Fruit fly (Drosophila melanogaster) whole organism, embryonic: Measurements from ENCODE around the gene Taf10.
A peak's percentile ranks its signal among the peaks of the same experiment; 100 is the strongest.

Source experiments
- Adf1 ChIP-seq: fragments of 200-800 bp; sonication (Bioruptor generic); IDR thresholded peaks from 2 replicates; pipeline ENCODE4 v1.3.6; 2022; ENCODE audit warnings: missing biosample characterization, missing genetic modification characterization
- Aef1 ChIP-seq: fragments of 200-800 bp; sonication (Bioruptor generic); IDR thresholded peaks from 3 replicates; pipeline ENCODE4 v1.3.6; 2022; ENCODE audit warnings: missing biosample characterization, missing genetic modification characterization
- Awh ChIP-seq: fragments of 200-800 bp; sonication (Bioruptor generic); IDR thresholded peaks from 2 replicates; pipeline ENCODE4, ENCODE4 v1.3.6; 2022; ENCODE audit warnings: missing biosample characterization, missing genetic modification characterization
- CG1024 ChIP-seq: fragments of 200-800 bp; sonication (Bioruptor generic); IDR thresholded peaks from 2 replicates; pipeline ENCODE4 v1.3.6; 2022; ENCODE audit warnings: missing biosample characterization, missing genetic modification characterization
- CG10366 ChIP-seq: fragments of 200-800 bp; sonication (Bioruptor generic); IDR thresholded peaks from 2 replicates; pipeline ENCODE4 v1.3.6; 2022; ENCODE audit warnings: missing biosample characterization, missing genetic modification characterization
- CG11560 ChIP-seq: fragments of 200-800 bp; sonication (Bioruptor generic); IDR thresholded peaks from 3 replicates; pipeline ENCODE4 v1.3.6; 2022; ENCODE audit warnings: missing biosample characterization, missing genetic modification characterization
- CG12391 ChIP-seq: fragments of 200-800 bp; sonication (Bioruptor generic); optimal IDR thresholded peaks from 3 replicates; lab custom pipeline; 2018; ENCODE audit warnings: missing biosample characterization, mild to moderate bottlenecking, missing genetic modification characterization, moderate library complexity
- CG12942 ChIP-seq: fragments of 200-800 bp; sonication (Bioruptor generic); optimal IDR thresholded peaks from 3 replicates; lab custom pipeline; 2016; ENCODE audit warnings: missing biosample characterization, missing genetic modification characterization
- CG13624 ChIP-seq: fragments of 200-800 bp; sonication (Bioruptor generic); optimal IDR thresholded peaks from 2 replicates; lab custom pipeline; 2016; ENCODE audit warnings: missing biosample characterization, missing genetic modification characterization
- CG13775 ChIP-seq: fragments of 200-800 bp; sonication (Bioruptor generic); optimal IDR thresholded peaks from 3 replicates; lab custom pipeline; 2017; ENCODE audit warnings: missing biosample characterization, mild to moderate bottlenecking, missing genetic modification characterization
- CG13894 ChIP-seq: fragments of 200-800 bp; sonication (Bioruptor generic); optimal IDR thresholded peaks from 3 replicates; lab custom pipeline; 2018; ENCODE audit warnings: missing biosample characterization, mild to moderate bottlenecking, missing genetic modification characterization, moderate library complexity
- CG16813 ChIP-seq: fragments of 200-800 bp; sonication (Bioruptor generic); IDR thresholded peaks from 3 replicates; pipeline ENCODE4 v1.3.6; 2022; ENCODE audit warnings: missing biosample characterization, missing genetic modification characterization; ENCODE audit not compliant: partially characterized antibody
- CG18011 ChIP-seq: fragments of 200-800 bp; sonication (Bioruptor generic); optimal IDR thresholded peaks from 2 replicates; lab custom pipeline; 2017; ENCODE audit warnings: missing biosample characterization, missing genetic modification characterization, mild to moderate bottlenecking, moderate library complexity, missing genotype
- CG2129 ChIP-seq: fragments of 200-800 bp; sonication (Bioruptor generic); IDR thresholded peaks from 2 replicates; pipeline ENCODE4 v1.3.6; 2022; ENCODE audit warnings: missing biosample characterization, missing genetic modification characterization; ENCODE audit not compliant: partially characterized antibody
- CG2875 ChIP-seq: fragments of 200-800 bp; sonication (Bioruptor generic); optimal IDR thresholded peaks from 2 replicates; lab custom pipeline; 2017; ENCODE audit warnings: missing biosample characterization, mild to moderate bottlenecking, missing genetic modification characterization, missing genetic modification reagents
- CG32767 ChIP-seq: fragments of 200-800 bp; sonication (Bioruptor generic); IDR thresholded peaks from 2 replicates; pipeline ENCODE4 v1.3.6; 2022; ENCODE audit warnings: missing biosample characterization, missing genetic modification characterization
- CG34376 ChIP-seq: fragments of 200-800 bp; sonication (Bioruptor generic); optimal IDR thresholded peaks from 2 replicates; lab custom pipeline; 2018; ENCODE audit warnings: missing biosample characterization, mild to moderate bottlenecking, missing genetic modification characterization
- CG4282 ChIP-seq: fragments of 200-800 bp; sonication (Bioruptor generic); optimal IDR thresholded peaks from 2 replicates; lab custom pipeline; 2016; ENCODE audit warnings: missing biosample characterization, missing genetic modification characterization
- CG6765 ChIP-seq: fragments of 200-800 bp; sonication (Bioruptor generic); optimal IDR thresholded peaks from 3 replicates; lab custom pipeline; 2017; ENCODE audit warnings: missing biosample characterization, mild to moderate bottlenecking, missing genetic modification characterization
- CrebB ChIP-seq: fragments of 200-800 bp; sonication (Bioruptor generic); optimal IDR thresholded peaks from 3 replicates; lab custom pipeline; 2018; ENCODE audit warnings: missing biosample characterization, mild to moderate bottlenecking, missing genetic modification characterization
- D19B ChIP-seq: fragments of 200-800 bp; sonication (Bioruptor generic); optimal IDR thresholded peaks from 2 replicates; lab custom pipeline; 2017; ENCODE audit warnings: missing biosample characterization, mild to moderate bottlenecking, missing genetic modification characterization
- Dref ChIP-seq: fragments of 200-800 bp; sonication (Bioruptor generic); IDR thresholded peaks from 2 replicates; pipeline ENCODE4 v1.3.6; 2022; ENCODE audit warnings: missing biosample characterization, missing genetic modification characterization
- E2f2 ChIP-seq: fragments of 200-800 bp; sonication (Bioruptor generic); IDR thresholded peaks from 2 replicates; pipeline ENCODE4 v1.3.6; 2022; ENCODE audit warnings: missing biosample characterization, missing genetic modification characterization
- HLH3B ChIP-seq: fragments of 200-800 bp; sonication (Bioruptor generic); IDR thresholded peaks from 2 replicates; pipeline ENCODE4 v1.3.6; 2022; ENCODE audit warnings: missing biosample characterization, missing genetic modification characterization
- HLH54F ChIP-seq: fragments of 200-800 bp; sonication (Bioruptor generic); optimal IDR thresholded peaks from 3 replicates; lab custom pipeline; 2016; ENCODE audit warnings: missing biosample characterization, missing genetic modification characterization
- Hey ChIP-seq: fragments of 200-800 bp; sonication (Bioruptor generic); optimal IDR thresholded peaks from 3 replicates; lab custom pipeline; 2018; ENCODE audit warnings: missing biosample characterization, mild to moderate bottlenecking, missing genetic modification characterization
- Lhr ChIP-seq: fragments of 200-800 bp; sonication (Bioruptor generic); optimal IDR thresholded peaks from 3 replicates; lab custom pipeline; 2017; ENCODE audit warnings: mild to moderate bottlenecking, missing biosample characterization, missing genetic modification reagents, missing genetic modification characterization
- Lpt ChIP-seq: fragments of >200 bp; optimal IDR thresholded peaks from 2 replicates; lab custom pipeline; 2018; ENCODE audit warnings: missing biosample characterization, missing genetic modification characterization
- Meics ChIP-seq: fragments of 200-800 bp; sonication (Bioruptor generic); optimal IDR thresholded peaks from 2 replicates; lab custom pipeline; 2017; ENCODE audit warnings: missing biosample characterization, mild to moderate bottlenecking, missing genetic modification characterization
- NC2β ChIP-seq: fragments of 200-800 bp; sonication (Bioruptor generic); optimal IDR thresholded peaks from 2 replicates; lab custom pipeline; 2016; ENCODE audit warnings: missing biosample characterization, missing genetic modification characterization
- Scr ChIP-seq: fragments of 200-800 bp; sonication (Bioruptor generic); IDR thresholded peaks from 2 replicates; pipeline ENCODE4 v1.3.6; 2022; ENCODE audit warnings: missing biosample characterization, missing genetic modification characterization; ENCODE audit not compliant: partially characterized antibody
- Stat92E ChIP-seq, 3 experiments: fragments of >200 bp in 2 of 3; fragments of 200-800 bp in 1 of 3; sonication (Bioruptor generic) in 1 of 3; optimal IDR thresholded peaks; 2 replicates each; lab custom pipeline; 2017 to 2019; ENCODE audit warnings: missing biosample characterization in 3 of 3, missing genetic modification characterization in 3 of 3, mild to moderate bottlenecking in 1 of 3, moderate library complexity in 1 of 3
- TFAM ChIP-seq: fragments of 200-800 bp; sonication (Bioruptor generic); optimal IDR thresholded peaks from 2 replicates; lab custom pipeline; 2017; ENCODE audit warnings: missing biosample characterization, missing genetic modification characterization, inconsistent platforms
- bab2 ChIP-seq: fragments of 200-800 bp; sonication (Bioruptor generic); optimal IDR thresholded peaks from 2 replicates; lab custom pipeline; 2016; ENCODE audit warnings: missing biosample characterization, missing genetic modification characterization
- cg ChIP-seq: fragments of 200-800 bp; sonication (Bioruptor generic); optimal IDR thresholded peaks from 3 replicates; lab custom pipeline; 2019; ENCODE audit warnings: missing biosample characterization, mild to moderate bottlenecking, missing genetic modification characterization, moderate library complexity
- cwo ChIP-seq: fragments of 200-800 bp; sonication (Bioruptor generic); optimal IDR thresholded peaks from 3 replicates; lab custom pipeline; 2017; ENCODE audit warnings: missing biosample characterization, missing genetic modification characterization, mild to moderate bottlenecking, moderate library complexity, missing genetic modification reagents
- da ChIP-seq: fragments of 200-800 bp; sonication (Bioruptor generic); optimal IDR thresholded peaks from 2 replicates; lab custom pipeline; 2016; ENCODE audit warnings: missing biosample characterization, missing genetic modification characterization
- dan ChIP-seq: fragments of 200-800 bp; sonication (Bioruptor generic); IDR thresholded peaks from 2 replicates; pipeline ENCODE4 v1.3.6; 2022; ENCODE audit warnings: missing biosample characterization, missing genetic modification characterization
- dm ChIP-seq: fragments of 200-800 bp; sonication (Bioruptor generic); optimal IDR thresholded peaks from 3 replicates; lab custom pipeline; 2016; ENCODE audit warnings: missing biosample characterization, missing genetic modification characterization
- dysf ChIP-seq: fragments of 200-800 bp; sonication (Bioruptor generic); IDR thresholded peaks from 3 replicates; pipeline ENCODE4 v1.3.6; 2022; ENCODE audit warnings: missing biosample characterization, missing genetic modification characterization
- en ChIP-seq: fragments of 200-800 bp; sonication (Bioruptor generic); optimal IDR thresholded peaks from 2 replicates; lab custom pipeline; 2016; ENCODE audit warnings: missing biosample characterization, missing genetic modification characterization
- kay ChIP-seq: fragments of 200-800 bp; sonication (Bioruptor generic); optimal IDR thresholded peaks from 2 replicates; lab custom pipeline; 2016; ENCODE audit warnings: missing biosample characterization, missing genetic modification characterization
- pita ChIP-seq: fragments of 200-800 bp; sonication (Bioruptor generic); optimal IDR thresholded peaks from 2 replicates; lab custom pipeline; 2017; ENCODE audit warnings: missing biosample characterization, mild to moderate bottlenecking, missing genetic modification characterization
- psq ChIP-seq: fragments of 200-800 bp; sonication (Bioruptor generic); optimal IDR thresholded peaks from 2 replicates; lab custom pipeline; 2017; ENCODE audit warnings: missing biosample characterization, missing genetic modification characterization
- pzg ChIP-seq: fragments of 200-800 bp; sonication (Bioruptor generic); optimal IDR thresholded peaks from 3 replicates; lab custom pipeline; 2018; ENCODE audit warnings: missing biosample characterization, mild to moderate bottlenecking, missing genetic modification characterization, moderate library complexity
- rib ChIP-seq: fragments of 200-800 bp; sonication (Bioruptor generic); IDR thresholded peaks from 2 replicates; pipeline ENCODE4 v1.3.6; 2022; ENCODE audit warnings: missing biosample characterization, missing genetic modification characterization
- sisA ChIP-seq: fragments of 200-800 bp; sonication (Bioruptor generic); IDR thresholded peaks from 2 replicates; pipeline ENCODE4 v1.3.6; 2022; ENCODE audit warnings: missing biosample characterization, missing genetic modification characterization
- stc ChIP-seq: fragments of 200-800 bp; sonication (Bioruptor generic); IDR thresholded peaks from 2 replicates; pipeline ENCODE4 v1.3.6; 2022; ENCODE audit warnings: missing biosample characterization, missing genetic modification characterization
- trem ChIP-seq: fragments of 200-800 bp; optimal IDR thresholded peaks from 3 replicates; lab custom pipeline; 2019; ENCODE audit warnings: missing biosample characterization, mild to moderate bottlenecking, missing genetic modification characterization, moderate library complexity
- tx ChIP-seq: fragments of 200-800 bp; sonication (Bioruptor generic); optimal IDR thresholded peaks from 2 replicates; lab custom pipeline; 2016; ENCODE audit warnings: missing biosample characterization, missing genetic modification characterization

The Taf10 gene

DNA sequence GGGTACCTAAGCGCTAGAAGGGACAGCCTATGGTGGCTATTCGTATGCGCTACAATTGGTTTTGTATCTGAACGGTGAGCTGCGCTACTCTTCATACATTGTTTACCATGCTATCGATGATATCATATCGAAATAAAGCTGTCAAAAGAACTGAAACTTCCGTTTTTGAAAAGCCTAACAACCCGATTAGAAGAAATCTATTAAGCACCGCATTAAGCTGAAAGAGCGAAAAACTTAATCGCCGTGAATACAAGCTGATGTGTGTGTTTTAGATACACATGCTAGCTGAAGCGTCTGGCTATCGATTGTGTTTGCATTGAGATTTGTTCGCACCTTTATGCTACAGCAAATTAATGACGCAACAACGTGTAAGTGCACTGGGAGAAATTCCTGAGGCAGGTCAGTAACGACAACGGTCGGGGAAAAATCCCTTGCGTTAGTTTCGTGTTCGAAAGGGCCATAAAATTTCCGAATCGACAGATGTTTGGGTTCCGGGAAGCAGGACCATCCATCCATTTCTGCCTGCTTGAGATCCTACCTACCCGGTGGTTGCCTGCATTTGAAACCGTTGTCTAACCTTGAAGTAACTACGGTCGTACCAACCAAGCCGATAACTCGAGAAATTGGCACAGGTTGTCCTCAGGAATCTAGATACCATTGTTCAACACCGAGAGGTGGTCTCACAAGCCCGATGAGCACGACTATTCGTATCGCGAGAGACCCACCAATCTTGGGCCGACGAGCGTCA, 17.2 kb upstream of the Taf10 start (continued):
- TF ChIP-seq NC2β (GFP tag; lab: Kevin White, UChicago): peak; percentile 44
- TF ChIP-seq Hey (tag; lab: Kevin White, UChicago): no peak
- no peak for TF ChIP-seq sisA (GFP tag; lab: Robert Waterston, UW)
- peak; percentile 22 for TF ChIP-seq pzg (GFP tag; lab: Kevin White, UChicago)
- TF ChIP-seq cwo: peak; percentile 88
- TF ChIP-seq Dref (GFP tag; lab: Robert Waterston, UW): no peak
- no peak for TF ChIP-seq dan (GFP tag; lab: Robert Waterston, UW)
- no peak for TF ChIP-seq Aef1 (GFP tag; lab: Robert Waterston, UW)
- TF ChIP-seq tx (GFP tag; lab: Kevin White, UChicago): peak; percentile 61
- peak; percentile 44 for TF ChIP-seq dm
- peak; percentile 60 for TF ChIP-seq CG4282 (GFP tag; lab: Kevin White, UChicago)
- TF ChIP-seq CG11560 (tag; lab: Robert Waterston, UW): no peak
- TF ChIP-seq E2f2 (GFP tag; lab: Robert Waterston, UW): no peak
- TF ChIP-seq TFAM (GFP tag; lab: Kevin White, UChicago): no peak
- peak; percentile 77 for TF ChIP-seq CrebB
- peak; percentile 75 for TF ChIP-seq HLH54F (GFP tag; lab: Kevin White, UChicago)
- TF ChIP-seq Lpt (GFP tag; lab: Kevin White, UChicago): no peak
- no peak for TF ChIP-seq CG10366
- peak; percentile 45 for TF ChIP-seq CG13775 (GFP tag; lab: Kevin White, UChicago)
- TF ChIP-seq CG13624 (GFP tag; lab: Kevin White, UChicago): peak; percentile 90
- peak; percentile 82 for TF ChIP-seq CG12391 (tag; lab: Kevin White, UChicago)
- no peak for TF ChIP-seq HLH3B (GFP tag; lab: Robert Waterston, UW)
- TF ChIP-seq da (GFP tag; lab: Kevin White, UChicago): peak; percentile 62
- TF ChIP-seq CG16813 (GFP tag; lab: Robert Waterston, UW): no peak
- TF ChIP-seq pita: no peak
- peak; percentile 76 for TF ChIP-seq CG34376 (GFP tag; lab: Kevin White, UChicago)
- TF ChIP-seq kay (GFP tag; lab: Kevin White, UChicago): peak; percentile 79
- no peak for TF ChIP-seq Scr (GFP tag; lab: Robert Waterston, UW)
- TF ChIP-seq CG18011 (GFP tag; lab: Kevin White, UChicago): peak; percentile 21
- TF ChIP-seq CG1024: no peak
- TF ChIP-seq Adf1 (GFP tag; lab: Robert Waterston, UW): no peak
- peak; percentile 40 for TF ChIP-seq trem (tag; lab: Kevin White, UChicago)
- no peak for TF ChIP-seq rib
- TF ChIP-seq Meics: peak; percentile 88
- TF ChIP-seq CG2875: peak; percentile 56
- TF ChIP-seq bab2: peak; percentile 82
- no peak for TF ChIP-seq Awh (GFP tag; lab: Robert Waterston, UW)
- TF ChIP-seq CG13894 (tag; lab: Kevin White, UChicago): peak; percentile 93
- TF ChIP-seq CG12942: peak; percentile 48
- no peak for TF ChIP-seq CG2129 (GFP tag; lab: Robert Waterston, UW)
- peak in 1 of 3 experiments; percentile 37 for TF ChIP-seq Stat92E (GFP tag; optimal IDR thresholded peaks at IDR 0.05; lab: Kevin White, UChicago)
- peak; percentile 79 for TF ChIP-seq D19B
- peak; percentile 50 for TF ChIP-seq en
- TF ChIP-seq psq: peak; percentile 33
- no peak for TF ChIP-seq stc (GFP tag; lab: Robert Waterston, UW)
- TF ChIP-seq dysf (GFP tag; lab: Robert Waterston, UW): no peak
- no peak for TF ChIP-seq cg (GFP tag; lab: Kevin White, UChicago)
- peak; percentile 68 for TF ChIP-seq CG6765 (GFP tag; lab: Kevin White, UChicago)
- TF ChIP-seq CG32767 (GFP tag; lab: Robert Waterston, UW): no peak
- TF ChIP-seq Lhr (GFP tag; lab: Kevin White, UChicago): no peak
